Fruit fly (Drosophila melanogaster) whole organism, embryonic: ENCODE data around the gene CG4020.

Source experiments
- Bdp1 ChIP-seq: fragments of 200-800 bp; sonication (Bioruptor generic); optimal IDR thresholded peaks from 3 replicates; lab custom pipeline; 2016; ENCODE audit warnings: missing biosample characterization, missing genetic modification characterization
- CG10274 ChIP-seq: fragments of 200-800 bp; sonication (Bioruptor generic); optimal IDR thresholded peaks from 3 replicates; lab custom pipeline; 2017; ENCODE audit warnings: missing biosample characterization, mild to moderate bottlenecking, missing genetic modification characterization
- CG13287 ChIP-seq: fragments of 200-800 bp; sonication (Bioruptor generic); IDR thresholded peaks from 2 replicates; pipeline ENCODE4 v1.3.6; 2022; ENCODE audit warnings: missing biosample characterization, missing genetic modification characterization; ENCODE audit not compliant: partially characterized antibody
- CG13894 ChIP-seq: fragments of 200-800 bp; sonication (Bioruptor generic); optimal IDR thresholded peaks from 3 replicates; lab custom pipeline; 2018; ENCODE audit warnings: missing biosample characterization, mild to moderate bottlenecking, missing genetic modification characterization, moderate library complexity
- CG15696 ChIP-seq: fragments of 200-800 bp; sonication (Bioruptor generic); optimal IDR thresholded peaks from 2 replicates; lab custom pipeline; 2019; ENCODE audit warnings: missing biosample characterization, mild to moderate bottlenecking, missing genetic modification characterization, moderate library complexity
- CG2199 ChIP-seq: fragments of 200-800 bp; sonication (Bioruptor generic); IDR thresholded peaks from 3 replicates; pipeline ENCODE4 v1.3.6; 2022; ENCODE audit warnings: missing biosample characterization, missing genetic modification characterization
- CG30431 ChIP-seq: fragments of 200-800 bp; sonication (Bioruptor generic); optimal IDR thresholded peaks from 2 replicates; lab custom pipeline; 2017; ENCODE audit warnings: missing biosample characterization, missing genetic modification characterization
- CG3407 ChIP-seq: fragments of 200-800 bp; sonication (Bioruptor generic); optimal IDR thresholded peaks from 2 replicates; lab custom pipeline; 2018; ENCODE audit warnings: missing biosample characterization, mild to moderate bottlenecking, missing genetic modification characterization
- CG4328 ChIP-seq: fragments of 200-800 bp; sonication (Bioruptor generic); optimal IDR thresholded peaks from 3 replicates; lab custom pipeline; 2017; ENCODE audit warnings: missing biosample characterization, missing genetic modification reagents, missing genetic modification characterization
- CHES-1-like ChIP-seq: fragments of 200-800 bp; sonication (Bioruptor generic); optimal IDR thresholded peaks from 2 replicates; lab custom pipeline; 2016; ENCODE audit warnings: missing biosample characterization, missing genetic modification characterization
- Drgx ChIP-seq: fragments of 200-800 bp; sonication (Bioruptor generic); IDR thresholded peaks from 2 replicates; pipeline ENCODE4 v1.3.6; 2022; ENCODE audit warnings: missing biosample characterization, missing genetic modification characterization
- Fer1 ChIP-seq: fragments of 200-800 bp; sonication (Bioruptor generic); optimal IDR thresholded peaks from 2 replicates; lab custom pipeline; 2017; ENCODE audit warnings: missing biosample characterization, mild to moderate bottlenecking, missing genetic modification characterization
- HLH4C ChIP-seq: fragments of 200-800 bp; sonication (Bioruptor generic); IDR thresholded peaks from 3 replicates; pipeline ENCODE4 v1.3.6; 2022; ENCODE audit warnings: missing biosample characterization, missing genetic modification characterization; ENCODE audit not compliant: partially characterized antibody
- MTF-1 ChIP-seq: fragments of 200-800 bp; sonication (Bioruptor generic); optimal IDR thresholded peaks from 2 replicates; lab custom pipeline; 2018; ENCODE audit warnings: missing biosample characterization, mild to moderate bottlenecking, missing genetic modification characterization, borderline replicate concordance
- Mes4 ChIP-seq: fragments of 200-800 bp; sonication (Bioruptor generic); optimal IDR thresholded peaks from 2 replicates; lab custom pipeline; 2016; ENCODE audit warnings: missing biosample characterization, missing genetic modification characterization
- NC2α ChIP-seq: fragments of 200-800 bp; sonication (Bioruptor generic); optimal IDR thresholded peaks from 2 replicates; lab custom pipeline; 2016; ENCODE audit warnings: missing biosample characterization, missing genetic modification characterization
- Sry-δ ChIP-seq: fragments of 200-800 bp; sonication (Bioruptor generic); optimal IDR thresholded peaks from 2 replicates; lab custom pipeline; 2016; ENCODE audit warnings: missing biosample characterization, missing genetic modification characterization
- ab ChIP-seq: fragments of 200-800 bp; sonication (Bioruptor generic); optimal IDR thresholded peaks from 2 replicates; lab custom pipeline; 2016; ENCODE audit warnings: missing biosample characterization, missing genetic modification characterization
- ac ChIP-seq: fragments of 200-800 bp; sonication (Bioruptor generic); optimal IDR thresholded peaks from 3 replicates; lab custom pipeline; 2017; ENCODE audit warnings: missing biosample characterization, mild to moderate bottlenecking, missing genetic modification characterization
- amos ChIP-seq: fragments of 200-800 bp; sonication (Bioruptor generic); IDR thresholded peaks from 2 replicates; pipeline ENCODE4 v1.3.6; 2022; ENCODE audit warnings: missing biosample characterization, missing genetic modification characterization; ENCODE audit not compliant: partially characterized antibody
- eve ChIP-seq, 2 experiments: fragments of >200 bp; optimal IDR thresholded peaks; 2 replicates each; lab custom pipeline; 2017; ENCODE audit warnings: missing biosample characterization in 2 of 2, missing genetic modification characterization in 2 of 2
- ewg ChIP-seq: fragments of 200-800 bp; sonication (Bioruptor generic); optimal IDR thresholded peaks from 3 replicates; lab custom pipeline; 2017; ENCODE audit warnings: mild to moderate bottlenecking, missing biosample characterization, missing genetic modification reagents, missing genetic modification characterization
- fd64A ChIP-seq: fragments of 200-800 bp; sonication (Bioruptor generic); optimal IDR thresholded peaks from 3 replicates; lab custom pipeline; 2018; ENCODE audit warnings: missing biosample characterization, mild to moderate bottlenecking, missing genetic modification characterization
- fru ChIP-seq: fragments of >200 bp; optimal IDR thresholded peaks from 2 replicates; lab custom pipeline; 2017
- hkb ChIP-seq, 2 experiments: fragments of 200-800 bp in 1 of 2; fragments of >200 bp in 1 of 2; sonication (Bioruptor generic) in 1 of 2; IDR thresholded peaks in 1 of 2; optimal IDR thresholded peaks in 1 of 2; 2 replicates each; pipeline versions ENCODE4 v1.3.6 to Lab custom; 2017 to 2022; ENCODE audit warnings: missing biosample characterization in 1 of 2, missing genetic modification characterization in 1 of 2
- pb ChIP-seq: fragments of 200-800 bp; sonication (Bioruptor generic); optimal IDR thresholded peaks from 3 replicates; lab custom pipeline; 2016; ENCODE audit warnings: missing biosample characterization, missing genetic modification characterization
- phol ChIP-seq: fragments of 200-800 bp; sonication (Bioruptor generic); optimal IDR thresholded peaks from 3 replicates; lab custom pipeline; 2018; ENCODE audit warnings: missing biosample characterization, mild to moderate bottlenecking, missing genetic modification characterization, moderate library complexity
- row ChIP-seq: fragments of 200-800 bp; sonication (Bioruptor generic); IDR thresholded peaks from 3 replicates; pipeline ENCODE4 v1.3.6; 2022; ENCODE audit warnings: missing biosample characterization, missing genetic modification characterization
- sens ChIP-seq: fragments of 200-800 bp; sonication (Bioruptor generic); peaks from one replicate; lab custom pipeline; 2016; ENCODE audit warnings: missing biosample characterization, missing genetic modification characterization
- sqz ChIP-seq: fragments of 200-800 bp; sonication (Bioruptor generic); optimal IDR thresholded peaks from 3 replicates; lab custom pipeline; 2018; ENCODE audit warnings: missing biosample characterization, mild to moderate bottlenecking, missing genetic modification characterization
- stwl ChIP-seq: fragments of 200-800 bp; sonication (Bioruptor generic); optimal IDR thresholded peaks from 3 replicates; lab custom pipeline; 2018; ENCODE audit warnings: missing biosample characterization, mild to moderate bottlenecking, missing genetic modification characterization, moderate library complexity
- trem ChIP-seq: fragments of 200-800 bp; optimal IDR thresholded peaks from 3 replicates; lab custom pipeline; 2019; ENCODE audit warnings: missing biosample characterization, mild to moderate bottlenecking, missing genetic modification characterization, moderate library complexity
- tx ChIP-seq: fragments of 200-800 bp; sonication (Bioruptor generic); optimal IDR thresholded peaks from 2 replicates; lab custom pipeline; 2016; ENCODE audit warnings: missing biosample characterization, missing genetic modification characterization
- unc-4 ChIP-seq: fragments of 200-800 bp; sonication (Bioruptor generic); IDR thresholded peaks from 2 replicates; pipeline ENCODE4 v1.3.6; 2022; ENCODE audit warnings: missing biosample characterization, missing genetic modification characterization; ENCODE audit not compliant: partially characterized antibody
- vfl ChIP-seq: fragments of 200-800 bp; sonication (Bioruptor generic); optimal IDR thresholded peaks from 2 replicates; lab custom pipeline; 2016; ENCODE audit warnings: missing biosample characterization, missing genetic modification characterization
- z ChIP-seq: fragments of 200-800 bp; sonication (Bioruptor generic); IDR thresholded peaks from 3 replicates; pipeline ENCODE4 v1.3.6; 2022; ENCODE audit warnings: missing biosample characterization, missing genetic modification characterization

The CG4020 gene

dm6 chrX:5918499-5919126, 13.1 kb downstream of the CG4020 start (continued):
- TF ChIP-seq eve (GFP tag; optimal IDR thresholded peaks at IDR 0.05; lab: Kevin White, UChicago) (peak in 1 of 2 experiments; percentile 95), ab (GFP tag; lab: Kevin White, UChicago) (peak; percentile 99), vfl (GFP tag; lab: Kevin White, UChicago) (peak; percentile 95), ewg (GFP tag; lab: Kevin White, UChicago) (peak; percentile 98), fd64A (GFP tag; lab: Kevin White, UChicago) (peak; percentile 96), Bdp1 (GFP tag; lab: Kevin White, UChicago) (peak; percentile 92), CG15696 (tag; lab: Kevin White, UChicago) (peak; percentile 91), CG2199 (GFP tag; lab: Robert Waterston, UW) (peak; percentile 99), unc-4 (GFP tag; lab: Robert Waterston, UW) (peak; percentile 61)
- TF ChIP-seq, all 482 proteins: peak for 462

- TF ChIP-seq Drgx (GFP tag; lab: Robert Waterston, UW) (0 out of 2 replicates have a peak, but pooled peaks have one; percentile 6), CG10274 (GFP tag; lab: Kevin White, UChicago) (no peak), HLH4C (GFP tag; lab: Robert Waterston, UW) (0 out of 3 replicates have a peak, but pooled peaks have one; percentile 25), sens (GFP tag; lab: Kevin White, UChicago) (peak; percentile 31)
- TF ChIP-seq, all 482 proteins: peak for 3
Measured at dm6 chrX:5920932-5921331, 15.4 kb downstream of the CG4020 start.

DNA sequence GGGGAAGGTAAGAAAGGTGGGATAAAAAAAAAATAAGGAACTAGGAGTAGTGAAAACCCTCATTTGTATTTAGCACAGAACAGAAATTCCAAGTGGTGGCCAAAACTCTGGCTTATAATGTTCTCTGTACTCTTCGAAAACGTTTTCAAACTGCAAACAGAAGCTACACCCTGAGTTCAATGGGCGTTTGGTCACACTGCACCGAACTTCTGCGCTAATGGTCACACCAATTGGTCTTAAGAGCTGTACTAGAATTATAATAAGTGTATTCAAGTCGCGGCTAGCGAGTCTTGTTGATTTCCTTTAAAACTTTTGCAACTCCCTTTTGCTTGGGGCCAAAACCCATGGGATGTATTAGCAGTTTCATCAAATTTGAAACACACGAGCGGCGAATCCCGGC, 16.5 kb downstream of the CG4020 start:
- TF ChIP-seq z (GFP tag; lab: Robert Waterston, UW) (no peak), fru (no peak), stwl (peak; percentile 92), ac (GFP tag; lab: Kevin White, UChicago) (no peak), sqz (GFP tag; lab: Kevin White, UChicago) (no peak), CG30431 (GFP tag; lab: Kevin White, UChicago) (no peak), Fer1 (GFP tag; lab: Kevin White, UChicago) (no peak), row (GFP tag; lab: Robert Waterston, UW) (0 out of 3 replicates have a peak, but pooled peaks have one; percentile 28), Mes4 (GFP tag; lab: Kevin White, UChicago) (no peak), phol (tag; lab: Kevin White, UChicago) (no peak), Sry-δ (GFP tag; lab: Kevin White, UChicago) (no peak), tx (GFP tag; lab: Kevin White, UChicago) (no peak), MTF-1 (GFP tag; lab: Kevin White, UChicago) (no peak), NC2α (GFP tag; lab: Kevin White, UChicago) (no peak), CG13287 (0 out of 2 replicates have a peak, but pooled peaks have one; percentile 6), CHES-1-like (GFP tag; lab: Kevin White, UChicago) (no peak), amos (GFP tag; lab: Robert Waterston, UW) (no peak), pb (GFP tag; lab: Kevin White, UChicago) (no peak), trem (tag; lab: Kevin White, UChicago) (no peak), hkb (optimal IDR thresholded peaks at IDR 0.05; lab: Kevin White, UChicago) (no peak), hkb (GFP tag; IDR thresholded peaks at IDR 0.05; lab: Robert Waterston, UW) (no peak), CG3407 (no peak), CG13894 (no peak), CG4328 (GFP tag; lab: Kevin White, UChicago) (no peak)
